Worm (Caenorhabditis elegans) whole organism, L1 larva: Measurements from ENCODE around the gene swan-2.

Experiments
- F16B12.6 ChIP-seq: fragments of 150-350 bp; optimal IDR thresholded peaks from 2 replicates; lab custom pipeline; 2014; ENCODE audit warnings: missing biosample characterization, missing genetic modification characterization
- aly-2 ChIP-seq: fragments of 150-350 bp; optimal IDR thresholded peaks from 2 replicates; lab custom pipeline; 2014; ENCODE audit warnings: missing biosample characterization, missing genetic modification characterization
- lsy-2 ChIP-seq, 2 experiments: fragments of 150-350 bp; optimal IDR thresholded peaks; 2 replicates each; lab custom pipeline; 2014; ENCODE audit warnings: missing biosample characterization in 2 of 2, missing genetic modification characterization in 2 of 2
- mdl-1 ChIP-seq, 2 experiments: fragments of 150-350 bp; optimal IDR thresholded peaks; 2 replicates each; lab custom pipeline; 2014 to 2017; ENCODE audit warnings: missing biosample characterization in 2 of 2, missing genetic modification characterization in 2 of 2, inconsistent platforms in 1 of 2
- nhr-77 ChIP-seq: fragments of 150-350 bp; optimal IDR thresholded peaks from 2 replicates; lab custom pipeline; 2014; ENCODE audit warnings: missing biosample characterization, missing genetic modification characterization

- TF ChIP-seq aly-2 (tag; lab: Kevin White, UChicago) (no peak), F16B12.6 (tag; lab: Kevin White, UChicago) (no peak), mdl-1 (tag; optimal IDR thresholded peaks at IDR 0.05; lab: Kevin White, UChicago) (no peak), nhr-77 (tag; lab: Kevin White, UChicago) (no peak), lsy-2 (tag; optimal IDR thresholded peaks at IDR 0.05; lab: Kevin White, UChicago) (no peak)
Measured at ce11 chrV:13843147-13843546, 39.1 kb upstream of the swan-2 start, which contains the start of gene srx-130.
